Worm (Caenorhabditis elegans): ENCODE results near the gene sra-9.

The sra-9 gene

DNA sequence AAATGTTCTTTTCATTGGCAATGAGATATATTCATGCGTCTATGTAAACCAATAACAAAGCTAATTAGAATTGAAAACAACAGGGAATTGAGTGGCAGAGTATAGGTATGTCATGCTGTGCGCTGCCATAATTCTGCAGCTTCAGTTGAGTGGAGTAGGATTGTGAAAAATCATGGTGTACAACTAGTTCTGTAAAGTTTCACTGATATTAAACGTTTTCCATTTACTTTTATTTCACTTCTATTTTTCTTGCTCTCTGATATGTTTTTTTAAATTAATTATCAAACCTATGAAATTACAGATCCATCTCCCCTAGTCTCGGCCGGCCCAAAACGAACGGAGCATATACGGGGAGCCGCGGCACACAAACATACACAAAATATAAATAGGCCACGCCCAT is 43.6 kb downstream of the sra-9 start, which contains the start of gene exc-7:
Gene exc-7, plus strand, starts transcription at position 301 of the 400 bp plus-strand sequence.
- TF ChIP-seq ceh-6 (GFP tag; optimal IDR thresholded peaks at IDR 0.05) (no peak), ceh-31 (tag; optimal IDR thresholded peaks at IDR 0.05) (no peak), gmeb-2 (tag; optimal IDR thresholded peaks at IDR 0.05) (no peak), tbx-7 (tag; optimal IDR thresholded peaks at IDR 0.05) (no peak), nhr-232 (tag; optimal IDR thresholded peaks at IDR 0.05) (no peak), ref-2 (tag; optimal IDR thresholded peaks at IDR 0.05) (no peak), unc-42 (tag; optimal IDR thresholded peaks at IDR 0.05) (no peak), fkh-10 (GFP tag; optimal IDR thresholded peaks at IDR 0.05) (no peak), madf-2 (tag; optimal IDR thresholded peaks at IDR 0.05) (no peak), sox-2 (GFP tag; IDR thresholded peaks at IDR 0.05) (no peak), hlh-13 (GFP tag; optimal IDR thresholded peaks at IDR 0.05) (no peak), Y22D7AL.16 (tag; optimal IDR thresholded peaks at IDR 0.05) (no peak), ceh-24 (tag; optimal IDR thresholded peaks at IDR 0.05) (no peak), ceh-22 (tag; optimal IDR thresholded peaks at IDR 0.05) (no peak), mec-3 (tag; optimal IDR thresholded peaks at IDR 0.05; ENCODE audit: borderline replicate concordance) (no peak), K02D7.2 (tag; optimal IDR thresholded peaks at IDR 0.05) (no peak), unc-86 (tag; optimal IDR thresholded peaks at IDR 0.05) (no peak), nfya-1 (tag; optimal IDR thresholded peaks at IDR 0.05) (no peak), pha-4 (tag; optimal IDR thresholded peaks at IDR 0.05) (no peak), pax-1 (tag; optimal IDR thresholded peaks at IDR 0.05) (no peak)

DNA sequence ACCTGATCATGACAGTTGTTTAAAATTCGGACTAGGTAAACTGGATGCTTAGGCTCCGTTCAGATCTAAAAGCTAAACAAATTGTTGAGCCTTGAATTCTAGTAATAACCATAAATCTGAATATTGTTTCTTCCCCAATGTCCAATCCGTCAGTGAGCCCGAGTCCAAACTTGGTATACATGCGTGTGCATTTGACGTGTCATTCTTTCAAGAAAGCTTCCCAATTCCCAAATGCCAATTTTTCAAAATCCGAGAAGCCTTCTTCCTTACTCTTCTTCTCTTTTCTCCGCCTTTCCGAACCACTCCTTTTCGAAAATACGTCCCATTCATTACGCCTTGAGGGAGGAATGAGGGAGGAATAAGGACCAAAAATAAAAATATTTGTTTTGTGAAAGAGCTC is 44.6 kb downstream of the sra-9 start:
- TF ChIP-seq tbx-2 (tag; optimal IDR thresholded peaks at IDR 0.05) (no peak), unc-3 (GFP tag; conservative IDR thresholded peaks at IDR 0.05) (no peak), unc-3 (tag; optimal IDR thresholded peaks at IDR 0.05) (no peak), fax-1 (tag; optimal IDR thresholded peaks at IDR 0.05) (no peak), nhr-232 (tag; optimal IDR thresholded peaks at IDR 0.05) (no peak), npax-4 (tag; optimal IDR thresholded peaks at IDR 0.05) (no peak), ceh-2 (tag; optimal IDR thresholded peaks at IDR 0.05) (no peak)

DNA sequence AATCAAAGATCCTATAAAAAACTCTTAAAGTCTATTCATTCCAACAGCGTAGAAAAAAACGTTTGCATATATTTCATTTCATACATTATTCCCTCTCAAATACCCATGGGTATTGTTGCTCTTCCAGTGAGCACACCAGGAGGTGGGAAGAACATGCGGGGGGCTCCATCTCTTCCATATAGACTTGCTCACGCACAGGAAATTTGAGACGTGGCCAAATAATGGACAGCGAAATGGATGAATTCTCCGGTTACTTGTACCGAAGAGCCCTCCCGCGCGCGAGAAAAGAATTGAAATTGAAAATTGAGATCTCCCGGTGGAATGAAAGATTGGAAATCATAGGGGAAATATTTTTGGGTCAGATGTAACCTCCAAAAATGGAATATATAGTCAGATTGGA is 45.5 kb downstream of the sra-9 start:
- TF ChIP-seq pqm-1 (tag; optimal IDR thresholded peaks at IDR 0.05), result no peak
- no peak for TF ChIP-seq gmeb-2 (tag; optimal IDR thresholded peaks at IDR 0.05)
- peak; percentile 85 for TF ChIP-seq ceh-19 (GFP tag; optimal IDR thresholded peaks at IDR 0.05)
- no peak for TF ChIP-seq ceh-30 (tag; optimal IDR thresholded peaks at IDR 0.05)
- TF ChIP-seq pha-4 (tag; optimal IDR thresholded peaks at IDR 0.05), result no peak
- no peak for TF ChIP-seq lim-6 (tag; optimal IDR thresholded peaks at IDR 0.05)
- TF ChIP-seq lin-11 (tag; optimal IDR thresholded peaks at IDR 0.05), result no peak
- TF ChIP-seq ahr-1 (tag; optimal IDR thresholded peaks at IDR 0.05), result no peak
- TF ChIP-seq ceh-34 (tag; optimal IDR thresholded peaks at IDR 0.05), result peak; percentile 98
- TF ChIP-seq hlh-8 (tag; optimal IDR thresholded peaks at IDR 0.05), result no peak

DNA sequence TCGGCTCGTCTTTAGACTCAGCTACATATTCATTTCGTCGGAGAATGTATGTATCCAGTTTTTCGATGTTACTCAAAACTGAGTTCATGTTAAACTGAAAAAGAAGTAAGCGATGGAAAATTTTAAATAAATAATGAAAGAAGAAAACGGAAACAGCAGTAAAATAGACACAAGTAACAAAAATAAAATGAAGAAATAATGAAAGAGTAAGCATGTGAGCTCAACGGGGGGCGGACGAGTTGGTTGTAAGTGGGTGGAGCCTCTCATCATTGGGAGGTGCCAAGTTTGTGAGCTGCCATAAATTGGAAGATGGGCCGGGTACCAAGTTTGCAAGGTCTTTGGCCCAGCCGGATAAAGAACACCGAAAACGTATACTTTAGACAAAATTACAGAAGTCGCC is 51.4 kb downstream of the sra-9 start, which contains the start of gene wee-1.1:
Gene wee-1.1, minus strand, starts transcription at position 101 of the 400 bp plus-strand sequence.
- no peak for TF ChIP-seq K02D7.2 (tag; optimal IDR thresholded peaks at IDR 0.05)
- no peak for TF ChIP-seq pax-1 (tag; optimal IDR thresholded peaks at IDR 0.05)
- no peak for TF ChIP-seq madf-2 (tag; optimal IDR thresholded peaks at IDR 0.05)
- no peak for TF ChIP-seq pha-2 (tag; optimal IDR thresholded peaks at IDR 0.05)
- TF ChIP-seq pag-3 (tag; optimal IDR thresholded peaks at IDR 0.05; ENCODE audit: borderline replicate concordance), result no peak
- no peak for TF ChIP-seq rnt-1 (tag; optimal IDR thresholded peaks at IDR 0.05)
- no peak for TF ChIP-seq hlh-13 (GFP tag; optimal IDR thresholded peaks at IDR 0.05)
- no peak for TF ChIP-seq C08G9.2 (tag; optimal IDR thresholded peaks at IDR 0.05)
- no peak for TF ChIP-seq unc-86 (tag; optimal IDR thresholded peaks at IDR 0.05)
- no peak for TF ChIP-seq unc-55 (GFP tag; optimal IDR thresholded peaks at IDR 0.05)
- TF ChIP-seq eyg-1 (tag; optimal IDR thresholded peaks at IDR 0.05), result no peak
- no peak for TF ChIP-seq pros-1 (tag; optimal IDR thresholded peaks at IDR 0.05)
- no peak for TF ChIP-seq dmd-4 (tag; optimal IDR thresholded peaks at IDR 0.05; ENCODE audit: borderline replicate concordance)
- TF ChIP-seq hlh-6 (tag; optimal IDR thresholded peaks at IDR 0.05), result no peak

Data from whole organism, late embryonic.